Fruit fly (Drosophila melanogaster): ENCODE data around the gene gzl.

gzl gene

dm6 chr3R:6427619-6428378, 45.1 kb downstream of the gzl start:
- TF ChIP-seq noc (tag; optimal IDR thresholded peaks at IDR 0.05) = no peak

- TF ChIP-seq noc (tag; optimal IDR thresholded peaks at IDR 0.05) = no peak
These were observed 46.2 kb downstream of the gzl start for dm6 chr3R:6428935-6429334.

- TF ChIP-seq noc (tag; optimal IDR thresholded peaks at IDR 0.05) = no peak
These were observed 47.0 kb downstream of the gzl start for dm6 chr3R:6429706-6430105.

dm6 chr3R:6430206-6430605, 47.5 kb downstream of the gzl start:
- TF ChIP-seq noc (tag; optimal IDR thresholded peaks at IDR 0.05) = no peak

- TF ChIP-seq noc (tag; optimal IDR thresholded peaks at IDR 0.05) = no peak
These were observed 49.6 kb downstream of the gzl start for dm6 chr3R:6432321-6432720.

- peak; percentile 19 for TF ChIP-seq noc (tag; optimal IDR thresholded peaks at IDR 0.05)
These were observed 50.2 kb downstream of the gzl start for dm6 chr3R:6432784-6433469.

dm6 chr3R:6433885-6434284, 51.2 kb downstream of the gzl start:
- TF ChIP-seq noc (tag; optimal IDR thresholded peaks at IDR 0.05) = no peak

dm6 chr3R:6435219-6435618, 52.5 kb downstream of the gzl start:
- TF ChIP-seq noc (tag; optimal IDR thresholded peaks at IDR 0.05) = no peak

dm6 chr3R:6435761-6436318, 53.1 kb downstream of the gzl start:
- no peak for TF ChIP-seq noc (tag; optimal IDR thresholded peaks at IDR 0.05)

- no peak for TF ChIP-seq noc (tag; optimal IDR thresholded peaks at IDR 0.05)
These were observed 53.9 kb downstream of the gzl start for dm6 chr3R:6436643-6437042.

Measured in whole organism, larva.